Worm (Caenorhabditis elegans): ENCODE results near the gene cyh-1.

DNA sequence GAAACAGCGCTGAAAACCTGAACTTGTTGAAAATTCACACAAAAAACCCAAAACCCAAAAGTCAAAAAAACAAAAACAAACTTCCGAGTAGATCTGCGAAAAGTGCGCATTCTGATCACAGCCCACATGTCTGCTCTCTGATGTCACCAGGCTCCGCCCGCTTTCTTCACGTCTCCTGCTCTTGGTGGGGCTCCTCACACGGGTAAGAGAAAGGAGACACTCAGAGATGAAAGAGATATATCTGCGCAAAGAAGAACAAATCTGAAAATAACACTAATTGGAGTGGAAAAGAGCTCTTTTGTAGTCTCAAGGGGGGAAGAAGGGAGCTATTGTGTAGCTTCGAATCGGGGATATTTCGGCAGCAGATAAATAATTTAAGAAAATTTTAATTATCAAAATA, 23.4 kb downstream of the cyh-1 start, which contains the start of gene ncs-6:
- TF ChIP-seq W03F9.2 (tag; optimal IDR thresholded peaks at IDR 0.05): no peak
- no peak for TF ChIP-seq dao-5 (tag; optimal IDR thresholded peaks at IDR 0.05)
- no peak for TF ChIP-seq him-1 (tag; optimal IDR thresholded peaks at IDR 0.05)
